Fruit fly (Drosophila melanogaster) whole organism, pupa: ENCODE data around the gene SPE.

Experiments used
- CG17806 ChIP-seq: fragments of 200-800 bp; sonication (Bioruptor generic); optimal IDR thresholded peaks from 2 replicates; lab custom pipeline; 2018; ENCODE audit warnings: missing biosample characterization, mild to moderate bottlenecking, missing genetic modification characterization, moderate library complexity
- CG32121 ChIP-seq: fragments of 200-800 bp; sonication (Bioruptor generic); IDR thresholded peaks from 2 replicates; pipeline ENCODE4 v1.3.6; 2022; ENCODE audit warnings: missing biosample characterization, missing genetic modification characterization
- CG4496 ChIP-seq: fragments of 200-800 bp; sonication (Bioruptor generic); IDR thresholded peaks from 3 replicates; pipeline ENCODE4 v1.3.6; 2022; ENCODE audit warnings: missing biosample characterization, missing genetic modification characterization
- CG9948 ChIP-seq: fragments of 200-800 bp; sonication (Bioruptor generic); optimal IDR thresholded peaks from 2 replicates; lab custom pipeline; 2018; ENCODE audit warnings: missing biosample characterization, mild to moderate bottlenecking, missing genetic modification characterization, moderate library complexity
- EcR ChIP-seq: fragments of 200-800 bp; sonication (Bioruptor generic); optimal IDR thresholded peaks from 3 replicates; lab custom pipeline; 2019; ENCODE audit warnings: missing biosample characterization, missing genetic modification characterization, mild to moderate bottlenecking, moderate library complexity, missing genetic modification reagents

- TF ChIP-seq CG9948 (tag; lab: Kevin White, UChicago) (no peak), CG4496 (GFP tag; lab: Robert Waterston, UW) (peak; percentile 84), CG32121 (peak; percentile 57), CG17806 (tag; lab: Kevin White, UChicago) (no peak), EcR (peak; percentile 54)
These were observed 43.8 kb downstream of the SPE start for dm6 chr3R:23729632-23730471.
